Worm (Caenorhabditis elegans) whole organism, mixed stage, embryonic: ENCODE measurements around the gene R144.3.

Experiments
- flh-1 ChIP-seq: fragments of 200-800 bp; sonication (Bioruptor generic); optimal IDR thresholded peaks from 2 replicates; lab custom pipeline; 2018; ENCODE audit warnings: mild to moderate bottlenecking, missing genetic modification characterization, moderate library complexity, missing compliant biosample characterization
- lin-13 ChIP-seq: fragments of 150-350 bp; optimal IDR thresholded peaks from 2 replicates; lab custom pipeline; 2014; ENCODE audit warnings: missing biosample characterization, missing genetic modification characterization
- nhr-2 ChIP-seq: fragments of 150-350 bp; optimal IDR thresholded peaks from 2 replicates; lab custom pipeline; 2014; ENCODE audit warnings: missing biosample characterization, missing genetic modification characterization
- unc-39 ChIP-seq: fragments of 150-350 bp; optimal IDR thresholded peaks from 2 replicates; lab custom pipeline; 2014; ENCODE audit warnings: missing biosample characterization, missing genetic modification characterization

DNA sequence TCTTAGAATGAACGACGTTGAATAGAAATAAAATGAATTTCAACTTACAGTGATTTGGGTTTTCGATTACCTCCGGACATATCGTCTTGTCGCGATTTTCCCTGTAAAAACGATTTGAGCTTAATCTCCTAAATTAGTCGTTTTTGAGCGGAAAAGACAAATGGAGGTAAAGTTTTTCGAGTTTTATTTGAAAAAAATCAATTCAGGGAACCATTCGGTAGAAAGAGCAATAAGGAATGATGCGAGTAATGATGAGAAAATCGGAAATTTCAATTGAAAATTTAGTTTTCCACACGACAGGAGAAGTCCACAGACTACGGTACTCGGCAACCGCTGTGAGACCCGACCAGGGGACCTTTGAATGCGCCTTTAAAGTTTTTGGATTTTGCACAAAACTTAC, 19.6 kb upstream of the R144.3 start, which contains the start of gene R144.10:
- TF ChIP-seq lin-13 (no peak), flh-1 (GFP tag; lab: Kevin White, UChicago) (no peak), nhr-2 (tag; lab: Kevin White, UChicago) (no peak), unc-39 (tag; lab: Kevin White, UChicago) (no peak)
